Fruit fly (Drosophila melanogaster) whole organism, pupa: ENCODE data around the gene svp.

ENCODE experiments used
- CG10348 ChIP-seq: fragments of 200-800 bp; sonication (Bioruptor generic); IDR thresholded peaks from 2 replicates; pipeline ENCODE4 v1.3.6; 2022; ENCODE audit warnings: missing biosample characterization, missing genetic modification characterization
- CG12605 ChIP-seq: fragments of 200-800 bp; sonication (Bioruptor generic); IDR thresholded peaks from 2 replicates; pipeline ENCODE4 v1.3.6; 2022; ENCODE audit warnings: missing biosample characterization, missing genetic modification characterization
- CG13204 ChIP-seq: fragments of 200-800 bp; sonication (Bioruptor generic); optimal IDR thresholded peaks from 2 replicates; lab custom pipeline; 2018; ENCODE audit warnings: missing biosample characterization, mild to moderate bottlenecking, missing genetic modification characterization, moderate library complexity
- CG14655 ChIP-seq: fragments of 200-800 bp; sonication (Bioruptor generic); optimal IDR thresholded peaks from 3 replicates; lab custom pipeline; 2017; ENCODE audit warnings: mild to moderate bottlenecking, missing biosample characterization, missing genetic modification reagents, missing genetic modification characterization
- CG15710 ChIP-seq: fragments of 200-800 bp; sonication (Bioruptor generic); optimal IDR thresholded peaks from 2 replicates; lab custom pipeline; 2018; ENCODE audit warnings: missing biosample characterization, mild to moderate bottlenecking, missing genetic modification characterization, moderate library complexity
- CG17806 ChIP-seq: fragments of 200-800 bp; sonication (Bioruptor generic); optimal IDR thresholded peaks from 2 replicates; lab custom pipeline; 2018; ENCODE audit warnings: missing biosample characterization, mild to moderate bottlenecking, missing genetic modification characterization, moderate library complexity
- CG32121 ChIP-seq: fragments of 200-800 bp; sonication (Bioruptor generic); IDR thresholded peaks from 2 replicates; pipeline ENCODE4 v1.3.6; 2022; ENCODE audit warnings: missing biosample characterization, missing genetic modification characterization
- CG34367 ChIP-seq: fragments of 200-800 bp; sonication (Bioruptor generic); optimal IDR thresholded peaks from 2 replicates; lab custom pipeline; 2018; ENCODE audit warnings: missing biosample characterization, mild to moderate bottlenecking, missing genetic modification characterization
- CG4496 ChIP-seq: fragments of 200-800 bp; sonication (Bioruptor generic); IDR thresholded peaks from 3 replicates; pipeline ENCODE4 v1.3.6; 2022; ENCODE audit warnings: missing biosample characterization, missing genetic modification characterization
- CG8159 ChIP-seq: fragments of 200-800 bp; sonication (Bioruptor generic); optimal IDR thresholded peaks from 3 replicates; lab custom pipeline; 2018; ENCODE audit warnings: missing biosample characterization, mild to moderate bottlenecking, missing genetic modification characterization, moderate library complexity
- CG8301 ChIP-seq: fragments of 200-800 bp; sonication (Bioruptor generic); optimal IDR thresholded peaks from 2 replicates; lab custom pipeline; 2018; ENCODE audit warnings: missing biosample characterization, mild to moderate bottlenecking, missing genetic modification characterization
- CG9948 ChIP-seq: fragments of 200-800 bp; sonication (Bioruptor generic); optimal IDR thresholded peaks from 2 replicates; lab custom pipeline; 2018; ENCODE audit warnings: missing biosample characterization, mild to moderate bottlenecking, missing genetic modification characterization, moderate library complexity
- D1 ChIP-seq: fragments of 200-800 bp; sonication (Bioruptor generic); optimal IDR thresholded peaks from 2 replicates; lab custom pipeline; 2018; ENCODE audit warnings: missing biosample characterization, mild to moderate bottlenecking, missing genetic modification characterization, moderate library complexity
- EcR ChIP-seq: fragments of 200-800 bp; sonication (Bioruptor generic); optimal IDR thresholded peaks from 3 replicates; lab custom pipeline; 2019; ENCODE audit warnings: missing biosample characterization, missing genetic modification characterization, mild to moderate bottlenecking, moderate library complexity, missing genetic modification reagents
- Ets98B ChIP-seq: fragments of 200-800 bp; sonication (Bioruptor generic); IDR thresholded peaks from 2 replicates; pipeline ENCODE4 v1.3.6; 2022; ENCODE audit warnings: missing biosample characterization, missing genetic modification characterization
- Pif1A ChIP-seq: fragments of 200-800 bp; sonication (Bioruptor generic); optimal IDR thresholded peaks from 3 replicates; lab custom pipeline; 2016; ENCODE audit warnings: missing biosample characterization, missing genetic modification characterization
- Pif1B ChIP-seq: fragments of 200-800 bp; sonication (Bioruptor generic); optimal IDR thresholded peaks from 3 replicates; lab custom pipeline; 2016; ENCODE audit warnings: missing biosample characterization, missing genetic modification characterization
- Snoo ChIP-seq: fragments of 200-800 bp; sonication (Bioruptor generic); optimal IDR thresholded peaks from 3 replicates; lab custom pipeline; 2017; ENCODE audit warnings: missing biosample characterization, mild to moderate bottlenecking, missing genetic modification characterization, inconsistent platforms
- fd96Ca ChIP-seq: fragments of 200-800 bp; sonication (Bioruptor generic); IDR thresholded peaks from 3 replicates; pipeline ENCODE4 v1.3.6; 2022; ENCODE audit warnings: missing biosample characterization, missing genetic modification characterization
- gl ChIP-seq: fragments of 200-800 bp; sonication (Bioruptor generic); optimal IDR thresholded peaks from 2 replicates; lab custom pipeline; 2018; ENCODE audit warnings: missing biosample characterization, mild to moderate bottlenecking, missing genetic modification characterization
- rn ChIP-seq: fragments of 200-800 bp; sonication (Bioruptor generic); IDR thresholded peaks from 2 replicates; pipeline ENCODE4 v1.3.6; 2022; ENCODE audit warnings: missing biosample characterization, missing genetic modification characterization

svp gene

DNA sequence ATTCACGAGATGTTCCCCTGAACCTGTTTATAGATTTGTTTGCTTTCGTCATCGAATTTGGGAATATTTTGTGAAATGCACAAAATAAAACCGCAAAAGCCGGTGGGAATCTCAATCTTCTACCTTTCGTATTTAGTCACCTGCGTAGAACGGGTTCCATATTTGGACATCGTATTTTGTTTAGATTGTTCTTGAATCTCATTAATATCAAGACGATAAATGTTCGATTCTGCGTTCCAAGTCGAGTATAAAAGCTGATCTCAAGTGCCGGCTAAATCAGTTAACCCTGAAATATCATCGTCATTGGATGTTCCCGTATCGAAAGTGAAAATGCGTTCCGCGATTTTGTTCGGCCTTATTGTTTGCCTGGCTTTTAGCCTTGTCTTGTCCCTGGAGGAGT lies 12.1 kb downstream of the svp start, which contains the start of gene CG17738:
Gene CG17738, plus strand, starts transcription at position 301 of the 400 bp plus-strand sequence.
- no peak for TF ChIP-seq CG8159 (tag; lab: Kevin White, UChicago)
- TF ChIP-seq EcR, result no peak
- TF ChIP-seq CG4496 (GFP tag; lab: Robert Waterston, UW), result no peak
- TF ChIP-seq rn (GFP tag; lab: Robert Waterston, UW), result no peak
- no peak for TF ChIP-seq Ets98B
- no peak for TF ChIP-seq CG10348 (GFP tag; lab: Robert Waterston, UW)
- TF ChIP-seq CG12605 (GFP tag; lab: Robert Waterston, UW), result no peak
- TF ChIP-seq CG32121, result no peak
- no peak for TF ChIP-seq CG13204 (GFP tag; lab: Kevin White, UChicago)
- TF ChIP-seq fd96Ca (GFP tag; lab: Robert Waterston, UW), result no peak
- TF ChIP-seq Pif1B (GFP tag; lab: Kevin White, UChicago), result no peak
- TF ChIP-seq CG14655 (GFP tag; lab: Kevin White, UChicago), result no peak
- TF ChIP-seq Snoo (tag; lab: Kevin White, UChicago), result no peak
- TF ChIP-seq CG15710 (tag; lab: Kevin White, UChicago), result no peak
- no peak for TF ChIP-seq Pif1A (GFP tag; lab: Kevin White, UChicago)
- TF ChIP-seq CG34367 (tag; lab: Kevin White, UChicago), result no peak
- no peak for TF ChIP-seq CG17806 (tag; lab: Kevin White, UChicago)
- no peak for TF ChIP-seq D1 (tag; lab: Kevin White, UChicago)

DNA sequence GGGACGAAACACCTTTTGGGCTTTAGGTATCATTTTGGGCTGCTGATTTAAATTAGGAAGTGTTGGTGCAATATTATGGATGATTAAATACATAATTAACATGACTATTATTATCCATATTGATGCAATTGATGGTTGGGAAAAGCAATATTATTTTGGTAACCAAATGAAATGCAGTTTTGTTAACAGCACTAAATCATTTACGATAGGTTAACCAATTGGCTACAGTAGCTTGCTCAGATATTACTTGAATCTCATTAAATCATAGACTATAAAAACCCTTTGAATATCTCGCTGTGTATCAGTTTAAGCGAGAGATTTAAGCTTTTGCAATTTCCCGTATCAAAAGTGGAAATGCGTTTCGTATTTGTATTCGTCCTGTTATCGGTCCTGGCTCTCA lies 14.3 kb downstream of the svp start, which contains the start of gene Sfp87B:
Gene Sfp87B, plus strand, starts transcription at position 301 of the 400 bp plus-strand sequence.
- TF ChIP-seq CG17806 (tag; lab: Kevin White, UChicago) (no peak), CG12605 (GFP tag; lab: Robert Waterston, UW) (no peak), D1 (tag; lab: Kevin White, UChicago) (no peak), CG9948 (no peak), CG8301 (tag; lab: Kevin White, UChicago) (no peak), CG15710 (tag; lab: Kevin White, UChicago) (no peak), EcR (no peak), rn (GFP tag; lab: Robert Waterston, UW) (no peak)

DNA sequence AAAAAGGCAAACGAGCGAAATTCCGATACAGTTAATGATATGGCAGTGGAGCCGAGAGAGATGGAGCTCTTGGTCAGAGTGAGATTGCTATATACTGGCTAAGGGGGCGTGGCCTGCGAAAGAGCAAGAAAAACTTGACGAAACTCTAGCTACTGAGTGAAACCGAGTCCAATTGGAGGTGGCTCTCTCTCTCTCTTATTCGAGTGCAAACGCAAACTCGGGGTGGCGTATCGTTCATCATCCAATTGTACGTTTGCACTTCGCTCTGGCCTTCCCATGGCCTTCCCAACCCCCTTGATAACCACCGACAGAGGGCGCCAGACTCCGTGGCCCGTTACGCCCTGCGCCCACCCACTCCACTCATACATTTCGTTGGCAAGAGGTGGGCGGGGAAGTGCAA lies 20.5 kb downstream of the svp start:
- TF ChIP-seq CG13204 (GFP tag; lab: Kevin White, UChicago), result peak; percentile 3
- peak; percentile 20 for TF ChIP-seq EcR
- TF ChIP-seq fd96Ca (GFP tag; lab: Robert Waterston, UW), result no peak
- TF ChIP-seq CG32121, result no peak

DNA sequence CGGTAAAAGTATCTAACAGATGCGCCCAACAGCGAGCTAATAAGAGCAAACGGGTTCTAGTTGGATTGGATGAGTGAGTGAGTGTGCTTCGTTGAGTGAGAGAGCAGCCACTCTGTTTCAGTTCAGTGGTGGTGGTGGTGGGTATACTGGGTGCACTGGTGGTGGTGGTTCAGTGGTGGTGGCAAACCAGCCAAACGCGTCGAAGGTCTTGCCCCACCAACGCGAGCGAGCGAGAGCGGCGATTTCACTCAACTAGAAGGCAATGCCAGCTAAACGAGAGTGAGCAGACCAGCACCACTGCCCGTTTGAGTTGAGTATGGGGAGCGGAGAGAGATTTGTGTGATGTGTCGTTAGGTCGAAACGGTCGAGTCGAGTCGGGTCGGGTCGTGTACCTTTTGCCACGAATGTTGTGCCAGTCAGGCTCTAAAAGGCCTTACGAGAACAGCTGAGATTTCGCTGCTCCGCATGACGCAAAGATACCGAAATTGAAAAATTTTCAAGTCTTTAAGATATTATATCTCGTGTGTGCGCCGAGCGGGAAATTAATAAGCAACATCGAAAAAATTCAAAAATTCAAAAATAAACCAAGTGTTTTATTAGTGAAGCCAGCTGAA lies 22.3 kb downstream of the svp start:
- TF ChIP-seq CG15710 (tag; lab: Kevin White, UChicago) (no peak), Ets98B (peak; percentile 25; the same call in 1 of the 2 replicates), CG13204 (GFP tag; lab: Kevin White, UChicago) (peak; percentile 42), Pif1A (GFP tag; lab: Kevin White, UChicago) (no peak), CG9948 (no peak), CG12605 (GFP tag; lab: Robert Waterston, UW) (peak; percentile 47; the same call in 1 of the 2 replicates), CG32121 (peak; percentile 61), EcR (peak; percentile 92)

DNA sequence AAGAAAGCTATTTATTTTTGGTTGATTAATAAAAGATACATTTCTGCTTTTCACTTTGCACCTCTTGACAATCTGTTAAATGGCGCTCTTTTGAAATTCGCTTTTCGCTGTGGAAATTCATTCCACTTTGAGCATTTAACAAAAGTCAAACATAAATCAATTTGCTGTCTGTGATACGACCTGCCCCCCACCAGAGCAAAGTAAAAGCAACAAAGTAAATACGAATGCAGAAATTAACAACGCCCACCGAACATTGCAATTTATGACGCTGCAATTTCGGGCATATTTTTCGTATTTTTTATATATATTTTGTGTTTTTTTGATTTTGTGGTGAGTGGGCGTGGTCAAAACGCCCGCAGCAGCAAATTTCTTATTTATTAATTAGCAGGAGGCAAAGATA lies 27.1 kb downstream of the svp start:
- no peak for TF ChIP-seq EcR
- TF ChIP-seq Snoo (tag; lab: Kevin White, UChicago), result no peak
- no peak for TF ChIP-seq CG15710 (tag; lab: Kevin White, UChicago)
- no peak for TF ChIP-seq CG14655 (GFP tag; lab: Kevin White, UChicago)
- TF ChIP-seq fd96Ca (GFP tag; lab: Robert Waterston, UW), result no peak
- TF ChIP-seq CG9948, result no peak
- no peak for TF ChIP-seq D1 (tag; lab: Kevin White, UChicago)
- no peak for TF ChIP-seq CG34367 (tag; lab: Kevin White, UChicago)
- no peak for TF ChIP-seq CG8159 (tag; lab: Kevin White, UChicago)
- no peak for TF ChIP-seq CG13204 (GFP tag; lab: Kevin White, UChicago)
- no peak for TF ChIP-seq CG8301 (tag; lab: Kevin White, UChicago)

DNA sequence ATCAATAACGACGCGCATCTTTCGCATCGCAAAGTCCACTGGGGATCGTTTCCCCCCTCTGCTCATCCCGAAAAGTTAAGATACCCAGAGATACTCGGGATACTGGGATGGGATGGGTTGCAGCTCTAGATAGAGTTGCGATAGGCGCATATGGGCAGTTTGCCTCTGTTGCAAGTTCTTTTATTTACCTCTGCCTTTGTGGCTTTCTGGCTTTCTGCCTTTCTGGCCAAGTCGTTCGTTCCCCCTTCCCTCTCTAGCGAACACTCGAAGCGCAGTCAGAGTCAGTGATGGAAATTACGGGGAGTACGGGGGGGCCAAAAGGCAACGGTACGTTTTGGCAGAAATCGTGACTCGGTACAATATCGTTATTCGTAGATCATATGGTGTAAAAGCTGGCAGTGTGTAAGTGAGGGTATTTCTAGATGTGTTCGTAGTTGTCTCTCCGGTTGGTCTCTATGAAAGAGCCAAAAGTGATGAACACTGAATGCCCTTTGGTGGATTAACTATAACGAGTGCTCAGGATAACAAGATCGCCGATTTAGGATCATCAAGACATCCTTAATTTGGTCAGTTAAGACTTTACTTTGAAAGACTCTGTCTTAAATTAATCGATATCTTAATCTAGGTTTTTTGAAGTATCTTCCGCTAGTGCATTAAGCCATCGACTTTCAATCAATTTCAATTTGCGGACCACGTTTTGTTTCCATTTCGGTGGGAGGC lies 30.2 kb downstream of the svp start:
- TF ChIP-seq CG8301 (tag; lab: Kevin White, UChicago) (peak; percentile 32), rn (GFP tag; lab: Robert Waterston, UW) (no peak), CG32121 (no peak), Pif1A (GFP tag; lab: Kevin White, UChicago) (no peak), EcR (no peak), CG8159 (tag; lab: Kevin White, UChicago) (peak; percentile 54), CG15710 (tag; lab: Kevin White, UChicago) (no peak), CG9948 (peak; percentile 41), CG12605 (GFP tag; lab: Robert Waterston, UW) (no peak), CG17806 (tag; lab: Kevin White, UChicago) (peak; percentile 35), CG10348 (GFP tag; lab: Robert Waterston, UW) (no peak), Snoo (tag; lab: Kevin White, UChicago) (no peak), Pif1B (GFP tag; lab: Kevin White, UChicago) (no peak), Ets98B (no peak; the same call in 1 of the 2 replicates), CG14655 (GFP tag; lab: Kevin White, UChicago) (peak; percentile 48), gl (tag; lab: Kevin White, UChicago) (no peak), fd96Ca (GFP tag; lab: Robert Waterston, UW) (0 out of 3 replicates have a peak, but pooled peaks have one; percentile 19), D1 (tag; lab: Kevin White, UChicago) (no peak), CG4496 (GFP tag; lab: Robert Waterston, UW) (0 out of 3 replicates have a peak, but pooled peaks have one; percentile 46), CG34367 (tag; lab: Kevin White, UChicago) (no peak), CG13204 (GFP tag; lab: Kevin White, UChicago) (peak; percentile 57)
- TF ChIP-seq, all 21 proteins: peak for 8
